Fruit fly (Drosophila melanogaster): ENCODE measurements around the gene CG4617.

dm6 chrX:7068088-7068487, 36.2 kb downstream of the CG4617 start:
- TF ChIP-seq CG33017 (tag; optimal IDR thresholded peaks at IDR 0.05), result no peak
- TF ChIP-seq kay (GFP tag; ENCODE audit: borderline replicate concordance), result no peak
- TF ChIP-seq ovo (GFP tag; optimal IDR thresholded peaks at IDR 0.05), result no peak
- no peak for TF ChIP-seq CG11617 (GFP tag; optimal IDR thresholded peaks at IDR 0.05)
- no peak for TF ChIP-seq cnc (optimal IDR thresholded peaks at IDR 0.05)
- TF ChIP-seq cic (GFP tag; optimal IDR thresholded peaks at IDR 0.05), result no peak
- no peak for TF ChIP-seq CG7045 (GFP tag; optimal IDR thresholded peaks at IDR 0.05)
- TF ChIP-seq pad (GFP tag; optimal IDR thresholded peaks at IDR 0.05), result no peak

Measured in whole organism, adult.